Worm (Caenorhabditis elegans) whole organism, L2 larva: Measurements from ENCODE around the gene R05G9.3.

Experiments
- C34F6.9 ChIP-seq: fragments of 150-350 bp; optimal IDR thresholded peaks from 2 replicates; lab custom pipeline; 2014; ENCODE audit warnings: missing biosample characterization, missing genetic modification characterization
- F13H6.1 ChIP-seq: sonication (generic microtip); optimal IDR thresholded peaks from 2 replicates; lab custom pipeline; 2016; ENCODE audit warnings: missing genetic modification characterization, missing compliant biosample characterization
- R02D3.7 ChIP-seq: fragments of 150-350 bp; optimal IDR thresholded peaks from 2 replicates; lab custom pipeline; 2014; ENCODE audit warnings: missing biosample characterization, missing genetic modification characterization
- aly-2 ChIP-seq: fragments of 150-350 bp; optimal IDR thresholded peaks from 2 replicates; lab custom pipeline; 2014; ENCODE audit warnings: missing biosample characterization, missing genetic modification characterization
- ama-1 ChIP-seq: fragments of 150-350 bp; optimal IDR thresholded peaks from 2 replicates; lab custom pipeline; 2018; ENCODE audit warnings: inconsistent platforms
- blmp-1 ChIP-seq: sonication (generic microtip); optimal IDR thresholded peaks from 2 replicates; lab custom pipeline; 2017; ENCODE audit warnings: missing genetic modification characterization, mild to moderate bottlenecking, missing compliant biosample characterization, antibody characterized with exemption, moderate library complexity; ENCODE audit not compliant: insufficient read depth
- ceh-16 ChIP-seq: fragments of 150-350 bp; optimal IDR thresholded peaks from 2 replicates; lab custom pipeline; 2014; ENCODE audit warnings: missing biosample characterization, missing genetic modification characterization
- ceh-82 ChIP-seq: fragments of 150-350 bp; optimal IDR thresholded peaks from 2 replicates; lab custom pipeline; 2014; ENCODE audit warnings: missing biosample characterization, missing genetic modification characterization
- crh-2 ChIP-seq: sonication (generic microtip); optimal IDR thresholded peaks from 2 replicates; lab custom pipeline; 2017; ENCODE audit warnings: missing biosample characterization, missing genetic modification characterization
- dmd-4 ChIP-seq: sonication (generic microtip); optimal IDR thresholded peaks from 2 replicates; lab custom pipeline; 2017; ENCODE audit warnings: missing biosample characterization, missing genetic modification characterization
- egl-27 ChIP-seq: sonication (generic microtip); optimal IDR thresholded peaks from 3 replicates; lab custom pipeline; 2017; ENCODE audit warnings: missing biosample characterization, missing genetic modification reagents, missing genetic modification characterization
- elt-1 ChIP-seq: fragments of 150-350 bp; optimal IDR thresholded peaks from 2 replicates; lab custom pipeline; 2014; ENCODE audit warnings: missing biosample characterization, missing genetic modification characterization
- elt-3 ChIP-seq: sonication (generic microtip); optimal IDR thresholded peaks from 2 replicates; lab custom pipeline; 2017; ENCODE audit warnings: missing biosample characterization, missing genetic modification characterization
- gmeb-1 ChIP-seq: fragments of 150-350 bp; optimal IDR thresholded peaks from 2 replicates; lab custom pipeline; 2014; ENCODE audit warnings: missing biosample characterization, missing genetic modification characterization
- lin-13 ChIP-seq: fragments of 150-350 bp; optimal IDR thresholded peaks from 2 replicates; lab custom pipeline; 2014; ENCODE audit warnings: missing biosample characterization, missing genetic modification reagents, missing genetic modification characterization
- lin-39 ChIP-seq: fragments of 150-350 bp; optimal IDR thresholded peaks from 2 replicates; lab custom pipeline; 2014; ENCODE audit warnings: missing biosample characterization, missing genetic modification reagents, missing genetic modification characterization
- lsy-2 ChIP-seq, 2 experiments: fragments of 150-350 bp in 1 of 2; sonication (generic microtip) in 1 of 2; optimal IDR thresholded peaks; 2 replicates each; lab custom pipeline; 2014 to 2017; ENCODE audit warnings: missing biosample characterization in 2 of 2, missing genetic modification characterization in 2 of 2
- mab-5 ChIP-seq: fragments of 150-350 bp; optimal IDR thresholded peaks from 2 replicates; lab custom pipeline; 2014; ENCODE audit warnings: missing biosample characterization, missing genetic modification characterization
- mbf-1 ChIP-seq: sonication (generic microtip); optimal IDR thresholded peaks from 2 replicates; lab custom pipeline; 2017; ENCODE audit warnings: missing biosample characterization, missing genetic modification characterization
- mdl-1 ChIP-seq, 2 experiments: fragments of 150-350 bp in 1 of 2; sonication (generic microtip) in 1 of 2; optimal IDR thresholded peaks; 2 replicates each; lab custom pipeline; 2017; ENCODE audit warnings: missing biosample characterization in 2 of 2, missing genetic modification characterization in 2 of 2
- nhr-10 ChIP-seq: sonication (generic microtip); optimal IDR thresholded peaks from 2 replicates; lab custom pipeline; 2017; ENCODE audit warnings: missing biosample characterization, missing genetic modification characterization
- nhr-11 ChIP-seq: fragments of 150-350 bp; optimal IDR thresholded peaks from 2 replicates; lab custom pipeline; 2014; ENCODE audit warnings: missing biosample characterization, missing genetic modification characterization
- nhr-129 ChIP-seq: fragments of 150-350 bp; optimal IDR thresholded peaks from 2 replicates; lab custom pipeline; 2014; ENCODE audit warnings: missing biosample characterization, missing genetic modification characterization
- nhr-21 ChIP-seq: fragments of 150-350 bp; optimal IDR thresholded peaks from 2 replicates; lab custom pipeline; 2014; ENCODE audit warnings: missing biosample characterization, missing genetic modification characterization
- nhr-23 ChIP-seq: fragments of 150-350 bp; optimal IDR thresholded peaks from 2 replicates; lab custom pipeline; 2014; ENCODE audit warnings: missing biosample characterization, missing genetic modification reagents, missing genetic modification characterization
- nhr-237 ChIP-seq: fragments of 150-350 bp; optimal IDR thresholded peaks from 2 replicates; lab custom pipeline; 2014; ENCODE audit warnings: missing biosample characterization, missing genetic modification characterization
- nhr-25 ChIP-seq: fragments of 150-350 bp; sonication (generic microtip); optimal IDR thresholded peaks from 3 replicates; lab custom pipeline; 2014; ENCODE audit warnings: missing biosample characterization, missing genetic modification characterization
- nhr-6 ChIP-seq: fragments of 150-350 bp; optimal IDR thresholded peaks from 2 replicates; lab custom pipeline; 2014; ENCODE audit warnings: missing biosample characterization, missing genetic modification characterization
- nhr-77 ChIP-seq: fragments of 150-350 bp; optimal IDR thresholded peaks from 2 replicates; lab custom pipeline; 2014; ENCODE audit warnings: missing biosample characterization, missing genetic modification characterization
- peb-1 ChIP-seq: fragments of 150-350 bp; optimal IDR thresholded peaks from 2 replicates; lab custom pipeline; 2014; ENCODE audit warnings: missing biosample characterization, missing genetic modification characterization
- sem-4 ChIP-seq: fragments of 150-350 bp; optimal IDR thresholded peaks from 2 replicates; lab custom pipeline; 2014; ENCODE audit warnings: missing biosample characterization, missing genetic modification reagents, missing genetic modification characterization
- sma-3 ChIP-seq: sonication (generic microtip); optimal IDR thresholded peaks from 2 replicates; lab custom pipeline; 2016; ENCODE audit warnings: missing genetic modification reagents, missing genetic modification characterization, missing compliant biosample characterization
- sma-9 ChIP-seq, 2 experiments: fragments of 150-350 bp in 1 of 2; sonication (generic microtip) in 1 of 2; optimal IDR thresholded peaks; 2 replicates each; lab custom pipeline; 2014 to 2016; ENCODE audit warnings: missing genetic modification characterization in 2 of 2, mild to moderate bottlenecking in 1 of 2, missing biosample characterization in 1 of 2, missing compliant biosample characterization in 1 of 2, missing genetic modification reagents in 1 of 2, moderate library complexity in 1 of 2
- snpc-4 ChIP-seq: fragments of 150-350 bp; optimal IDR thresholded peaks from 2 replicates; lab custom pipeline; 2014; ENCODE audit warnings: missing biosample characterization, missing genetic modification characterization
- unc-39 ChIP-seq: fragments of 150-350 bp; optimal IDR thresholded peaks from 2 replicates; lab custom pipeline; 2014; ENCODE audit warnings: missing biosample characterization, missing genetic modification characterization
- unc-62 ChIP-seq: fragments of 150-350 bp; optimal IDR thresholded peaks from 2 replicates; lab custom pipeline; 2014; ENCODE audit warnings: missing biosample characterization, missing genetic modification reagents, missing genetic modification characterization
- zag-1 ChIP-seq: fragments of 150-350 bp; optimal IDR thresholded peaks from 2 replicates; lab custom pipeline; 2014; ENCODE audit warnings: missing biosample characterization, missing genetic modification characterization
- ztf-11 ChIP-seq: sonication (generic microtip); optimal IDR thresholded peaks from 2 replicates; lab custom pipeline; 2017; ENCODE audit warnings: missing biosample characterization, missing genetic modification characterization
- ztf-4 ChIP-seq: fragments of 150-350 bp; optimal IDR thresholded peaks from 2 replicates; lab custom pipeline; 2014; ENCODE audit warnings: missing biosample characterization, missing genetic modification characterization

Gene R05G9.3

ce11 chrII:6519703-6520102 is 18.4 kb upstream of the R05G9.3 start:
- no peak for TF ChIP-seq elt-1 (tag; lab: Kevin White, UChicago)
- no peak for TF ChIP-seq ztf-4
- TF ChIP-seq lsy-2 (tag; optimal IDR thresholded peaks at IDR 0.05; lab: Kevin White, UChicago), result no peak
- no peak for TF ChIP-seq unc-39 (tag; lab: Kevin White, UChicago)
- TF ChIP-seq sma-3 (GFP tag; lab: Kevin White, UChicago), result no peak
- no peak for TF ChIP-seq nhr-237 (tag; lab: Kevin White, UChicago)
- no peak for TF ChIP-seq crh-2 (tag; lab: Kevin White, UChicago)
- no peak for TF ChIP-seq gmeb-1 (tag; lab: Kevin White, UChicago)
- TF ChIP-seq nhr-6, result no peak
- no peak for TF ChIP-seq mbf-1 (tag; lab: Kevin White, UChicago)
- TF ChIP-seq blmp-1 (tag; lab: Kevin White, UChicago), result no peak
- no peak for TF ChIP-seq sem-4 (tag; lab: Kevin White, UChicago)

- TF ChIP-seq nhr-23 (tag; lab: Kevin White, UChicago) (no peak), nhr-129 (tag; lab: Kevin White, UChicago) (no peak), elt-1 (tag; lab: Kevin White, UChicago) (no peak), unc-62 (no peak), ceh-16 (no peak), nhr-77 (tag; lab: Kevin White, UChicago) (no peak), mab-5 (tag; lab: Kevin White, UChicago) (no peak), crh-2 (tag; lab: Kevin White, UChicago) (no peak), lin-13 (GFP tag; lab: Kevin White, UChicago) (no peak), zag-1 (no peak), sem-4 (tag; lab: Kevin White, UChicago) (no peak), egl-27 (tag; lab: Kevin White, UChicago) (no peak), dmd-4 (tag; lab: Kevin White, UChicago) (no peak), peb-1 (tag; lab: Kevin White, UChicago) (no peak), mbf-1 (tag; lab: Kevin White, UChicago) (no peak), snpc-4 (tag; lab: Kevin White, UChicago) (no peak), C34F6.9 (tag; lab: Kevin White, UChicago) (no peak), lin-39 (tag; lab: Kevin White, UChicago) (no peak)
Measured at ce11 chrII:6516276-6516675, 15.0 kb upstream of the R05G9.3 start, which contains the start of gene C56E6.7. Gene C56E6.7 (plus strand): TSS chrII:6516576.

- TF ChIP-seq ceh-82 (tag; lab: Kevin White, UChicago), result no peak
- TF ChIP-seq blmp-1 (tag; lab: Kevin White, UChicago), result no peak
- TF ChIP-seq ceh-16, result no peak
- no peak for TF ChIP-seq ztf-11 (tag; lab: Kevin White, UChicago)
- no peak for TF ChIP-seq ama-1 (lab: Kevin White, UChicago)
- TF ChIP-seq nhr-6, result no peak
- no peak for TF ChIP-seq sem-4 (tag; lab: Kevin White, UChicago)
Measured at ce11 chrII:6513911-6514310, 12.6 kb upstream of the R05G9.3 start, which contains the start of gene R05G9R.1. Gene R05G9R.1 (minus strand): TSS chrII:6514011.

- no peak for TF ChIP-seq mab-5 (tag; lab: Kevin White, UChicago)
Measured at ce11 chrII:6513357-6513756, 12.0 kb upstream of the R05G9.3 start.

- TF ChIP-seq ztf-11 (tag; lab: Kevin White, UChicago) (no peak), C34F6.9 (tag; lab: Kevin White, UChicago) (peak; percentile 35), ceh-82 (tag; lab: Kevin White, UChicago) (no peak)
Measured at ce11 chrII:6502826-6503225, 1.5 kb upstream of the R05G9.3 start, which contains the start of gene R05G9.1. Gene R05G9.1 (plus strand): TSS chrII:6503168.

ce11 chrII:6500161-6500560 is 1.2 kb downstream of the R05G9.3 start, which contains the start of gene R05G9.5:
Gene R05G9.5 (minus strand): TSS chrII:6500261.
- TF ChIP-seq nhr-10 (tag; lab: Kevin White, UChicago) (no peak), sma-9 (GFP tag; optimal IDR thresholded peaks at IDR 0.05; lab: Kevin White, UChicago) (no peak), sma-9 (tag; optimal IDR thresholded peaks at IDR 0.05; lab: Kevin White, UChicago) (no peak), nhr-77 (tag; lab: Kevin White, UChicago) (no peak), egl-27 (tag; lab: Kevin White, UChicago) (no peak), nhr-21 (tag; lab: Kevin White, UChicago) (no peak), blmp-1 (tag; lab: Kevin White, UChicago) (no peak), nhr-25 (tag; lab: Kevin White, UChicago) (no peak), unc-39 (tag; lab: Kevin White, UChicago) (no peak), R02D3.7 (tag; lab: Kevin White, UChicago) (no peak), aly-2 (tag; lab: Kevin White, UChicago) (no peak), nhr-11 (tag; lab: Kevin White, UChicago) (no peak), elt-3 (tag; lab: Kevin White, UChicago) (no peak), ztf-4 (no peak), mdl-1 (tag; optimal IDR thresholded peaks at IDR 0.05; lab: Kevin White, UChicago) (no peak), unc-62 (no peak), crh-2 (tag; lab: Kevin White, UChicago) (no peak), F13H6.1 (tag; lab: Kevin White, UChicago) (no peak), ztf-11 (tag; lab: Kevin White, UChicago) (no peak)
